Fruit fly (Drosophila melanogaster) whole organism, prepupa: ENCODE results near the gene CG43181.

Source experiments
- CG10631 ChIP-seq: fragments of 200-800 bp; sonication (Bioruptor generic); optimal IDR thresholded peaks from 2 replicates; lab custom pipeline; 2016; ENCODE audit warnings: missing biosample characterization, missing genetic modification characterization
- CG10669 ChIP-seq: fragments of 200-800 bp; sonication (Bioruptor generic); optimal IDR thresholded peaks from 3 replicates; lab custom pipeline; 2018; ENCODE audit warnings: missing biosample characterization, mild to moderate bottlenecking, missing genetic modification characterization, moderate library complexity
- CG11762 ChIP-seq: fragments of 200-800 bp; sonication (Bioruptor generic); optimal IDR thresholded peaks from 3 replicates; lab custom pipeline; 2016; ENCODE audit warnings: missing biosample characterization, missing genetic modification characterization; ENCODE audit not compliant: insufficient read depth
- CG15336 ChIP-seq: fragments of 200-800 bp; sonication (Bioruptor generic); IDR thresholded peaks from 2 replicates; pipeline ENCODE4 v1.3.6; 2022; ENCODE audit warnings: missing biosample characterization, missing genetic modification characterization
- CG3032 ChIP-seq: fragments of 200-800 bp; optimal IDR thresholded peaks from 2 replicates; lab custom pipeline; 2019; ENCODE audit warnings: missing biosample characterization, mild to moderate bottlenecking, missing genetic modification characterization, moderate library complexity
- CG31627 ChIP-seq: fragments of 200-800 bp; sonication (Bioruptor generic); optimal IDR thresholded peaks from 3 replicates; lab custom pipeline; 2016; ENCODE audit warnings: missing biosample characterization, missing genetic modification characterization
- CG3919 ChIP-seq: fragments of 200-800 bp; sonication (Bioruptor generic); optimal IDR thresholded peaks from 3 replicates; lab custom pipeline; 2016; ENCODE audit warnings: missing biosample characterization, missing genetic modification characterization
- CG4318 ChIP-seq: fragments of 200-800 bp; sonication (Bioruptor generic); optimal IDR thresholded peaks from 3 replicates; lab custom pipeline; 2017; ENCODE audit warnings: missing biosample characterization, mild to moderate bottlenecking, missing genetic modification characterization
- CG6276 ChIP-seq: fragments of 200-800 bp; sonication (Bioruptor generic); optimal IDR thresholded peaks from 2 replicates; lab custom pipeline; 2017; ENCODE audit warnings: missing biosample characterization, mild to moderate bottlenecking, missing genetic modification characterization
- CG6808 ChIP-seq: fragments of 200-800 bp; sonication (Bioruptor generic); optimal IDR thresholded peaks from 3 replicates; lab custom pipeline; 2017; ENCODE audit warnings: missing biosample characterization, missing genetic modification characterization, mild to moderate bottlenecking, moderate library complexity, missing genetic modification reagents
- CG6854 ChIP-seq: fragments of 200-800 bp; sonication (Bioruptor generic); optimal IDR thresholded peaks from 2 replicates; lab custom pipeline; 2017; ENCODE audit warnings: missing biosample characterization, mild to moderate bottlenecking, missing genetic modification characterization
- CG7368 ChIP-seq: fragments of 200-800 bp; sonication (Bioruptor generic); optimal IDR thresholded peaks from 3 replicates; lab custom pipeline; 2016; ENCODE audit warnings: missing biosample characterization, missing genetic modification characterization
- CG8119 ChIP-seq: fragments of 200-800 bp; sonication (Bioruptor generic); IDR thresholded peaks from 3 replicates; pipeline ENCODE4 v1.3.6; 2022; ENCODE audit warnings: missing biosample characterization, missing genetic modification characterization
- CG8632 ChIP-seq: fragments of 200-800 bp; sonication (Bioruptor generic); optimal IDR thresholded peaks from 3 replicates; lab custom pipeline; 2016; ENCODE audit warnings: missing biosample characterization, missing genetic modification characterization
- Eip75B ChIP-seq: fragments of 200-800 bp; sonication (Bioruptor generic); optimal IDR thresholded peaks from 3 replicates; lab custom pipeline; 2016; ENCODE audit warnings: missing biosample characterization, missing genetic modification characterization
- Eip78C ChIP-seq: fragments of 200-800 bp; sonication (Bioruptor generic); peaks from one replicate; lab custom pipeline; 2016; ENCODE audit warnings: missing biosample characterization, missing genetic modification characterization
- Eip93F ChIP-seq: fragments of 200-800 bp; sonication (Bioruptor generic); optimal IDR thresholded peaks from 2 replicates; lab custom pipeline; 2016; ENCODE audit warnings: missing biosample characterization, mild to moderate bottlenecking, missing genetic modification characterization
- Ets96B ChIP-seq: fragments of 200-800 bp; optimal IDR thresholded peaks from 2 replicates; lab custom pipeline; 2019; ENCODE audit warnings: missing biosample characterization, mild to moderate bottlenecking, missing genetic modification characterization, moderate library complexity
- Gug ChIP-seq: fragments of 200-800 bp; sonication (Bioruptor generic); IDR thresholded peaks from 2 replicates; pipeline ENCODE4 v1.3.6; 2022; ENCODE audit warnings: missing biosample characterization, missing genetic modification characterization
- Hr39 ChIP-seq: fragments of 200-800 bp; sonication (Bioruptor generic); optimal IDR thresholded peaks from 2 replicates; lab custom pipeline; 2016; ENCODE audit warnings: missing biosample characterization, missing genetic modification characterization
- Lpt ChIP-seq: fragments of 200-800 bp; sonication (Bioruptor generic); optimal IDR thresholded peaks from 3 replicates; lab custom pipeline; 2016; ENCODE audit warnings: missing biosample characterization, missing genetic modification characterization
- OdsH ChIP-seq: fragments of 200-800 bp; sonication (Bioruptor generic); optimal IDR thresholded peaks from 3 replicates; lab custom pipeline; 2016; ENCODE audit warnings: missing biosample characterization, missing genetic modification characterization
- Smox ChIP-seq: fragments of 200-800 bp; sonication (Bioruptor generic); optimal IDR thresholded peaks from 3 replicates; lab custom pipeline; 2016; ENCODE audit warnings: missing biosample characterization, missing genetic modification characterization
- Sox102F ChIP-seq: fragments of 200-800 bp; sonication (Bioruptor generic); optimal IDR thresholded peaks from 2 replicates; lab custom pipeline; 2016; ENCODE audit warnings: missing biosample characterization, mild to moderate bottlenecking, missing genetic modification characterization
- Sox14 ChIP-seq: fragments of 200-800 bp; sonication (Bioruptor generic); optimal IDR thresholded peaks from 3 replicates; lab custom pipeline; 2016; ENCODE audit warnings: missing biosample characterization, missing genetic modification characterization
- Sox15 ChIP-seq: fragments of 200-800 bp; sonication (Bioruptor generic); optimal IDR thresholded peaks from 3 replicates; lab custom pipeline; 2016; ENCODE audit warnings: missing biosample characterization, missing genetic modification characterization
- achi ChIP-seq: fragments of 200-800 bp; sonication (Bioruptor generic); optimal IDR thresholded peaks from 3 replicates; lab custom pipeline; 2016; ENCODE audit warnings: missing biosample characterization, missing genetic modification characterization
- cyc ChIP-seq: fragments of 200-800 bp; sonication (Bioruptor generic); optimal IDR thresholded peaks from 3 replicates; lab custom pipeline; 2016; ENCODE audit warnings: missing biosample characterization, missing genetic modification characterization
- dac ChIP-seq: fragments of 200-800 bp; sonication (Bioruptor generic); optimal IDR thresholded peaks from 2 replicates; lab custom pipeline; 2017; ENCODE audit warnings: missing biosample characterization, mild to moderate bottlenecking, missing genetic modification characterization
- eg ChIP-seq: fragments of 200-800 bp; sonication (Bioruptor generic); IDR thresholded peaks from 3 replicates; pipeline ENCODE4 v1.3.6; 2022; ENCODE audit warnings: missing biosample characterization, missing genetic modification characterization
- esn ChIP-seq: fragments of 200-800 bp; sonication (Bioruptor generic); optimal IDR thresholded peaks from 2 replicates; lab custom pipeline; 2016; ENCODE audit warnings: missing biosample characterization, mild to moderate bottlenecking, missing genetic modification characterization, moderate library complexity
- fd59A ChIP-seq: fragments of 200-800 bp; sonication (Bioruptor generic); optimal IDR thresholded peaks from 2 replicates; lab custom pipeline; 2017; ENCODE audit warnings: missing biosample characterization, mild to moderate bottlenecking, missing genetic modification characterization, missing genetic modification reagents
- fd85E ChIP-seq: fragments of 200-800 bp; sonication (Bioruptor generic); optimal IDR thresholded peaks from 3 replicates; lab custom pipeline; 2016; ENCODE audit warnings: missing biosample characterization, missing genetic modification characterization
- fkh ChIP-seq: fragments of 200-800 bp; sonication (Bioruptor generic); optimal IDR thresholded peaks from 3 replicates; lab custom pipeline; 2017; ENCODE audit warnings: missing biosample characterization, mild to moderate bottlenecking, missing genetic modification characterization, moderate library complexity
- lz ChIP-seq: fragments of 200-800 bp; sonication (Bioruptor generic); optimal IDR thresholded peaks from 3 replicates; lab custom pipeline; 2016; ENCODE audit warnings: missing biosample characterization, missing genetic modification characterization
- pdm3 ChIP-seq: fragments of 200-800 bp; sonication (Bioruptor generic); optimal IDR thresholded peaks from 3 replicates; lab custom pipeline; 2016; ENCODE audit warnings: missing biosample characterization, missing genetic modification characterization
- salr ChIP-seq, 2 experiments: fragments of 200-800 bp; sonication (Bioruptor generic); optimal IDR thresholded peaks; 3 replicates each; lab custom pipeline; 2016 to 2018; ENCODE audit warnings: missing biosample characterization in 2 of 2, missing genetic modification characterization in 2 of 2, mild to moderate bottlenecking in 1 of 2
- spab ChIP-seq: fragments of 200-800 bp; sonication (Bioruptor generic); optimal IDR thresholded peaks from 2 replicates; lab custom pipeline; 2017; ENCODE audit warnings: missing biosample characterization, mild to moderate bottlenecking, missing genetic modification characterization, missing genetic modification reagents
- ss ChIP-seq, 2 experiments: fragments of 200-800 bp; sonication (Bioruptor generic); optimal IDR thresholded peaks; 2 replicates in 1 of 2; 3 replicates in 1 of 2; lab custom pipeline; 2017 to 2018; ENCODE audit warnings: mild to moderate bottlenecking in 2 of 2, missing biosample characterization in 2 of 2, missing genetic modification characterization in 2 of 2, moderate library complexity in 1 of 2
- svp ChIP-seq: fragments of 200-800 bp; sonication (Bioruptor generic); peaks from one replicate; lab custom pipeline; 2016; ENCODE audit warnings: missing biosample characterization, missing genetic modification characterization
- vri ChIP-seq: fragments of 200-800 bp; sonication (Bioruptor generic); optimal IDR thresholded peaks from 3 replicates; lab custom pipeline; 2016; ENCODE audit warnings: missing biosample characterization, mild to moderate bottlenecking, missing genetic modification characterization

The CG43181 gene

DNA sequence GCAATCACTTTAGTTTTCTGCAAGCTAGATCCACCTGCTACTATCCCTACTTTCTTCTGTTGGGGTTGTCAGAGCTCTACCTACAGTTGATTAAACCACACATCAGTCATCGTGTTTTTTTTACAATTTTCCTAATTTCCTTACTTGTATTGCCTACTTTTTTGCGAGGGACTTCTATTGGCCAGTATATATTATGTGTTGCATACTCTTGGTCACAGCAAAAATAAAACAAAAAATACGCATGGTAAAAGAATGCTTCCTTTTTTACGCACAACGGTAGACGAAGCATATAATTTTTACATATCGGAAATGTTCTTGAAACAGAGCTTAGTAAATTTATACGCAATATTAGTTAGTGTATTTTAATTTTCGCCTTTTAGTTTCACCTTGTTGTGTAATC lies 11.1 kb downstream of the CG43181 start (continued):
- TF ChIP-seq svp (GFP tag; lab: Kevin White, UChicago), result no peak
- TF ChIP-seq achi, result peak; percentile 35
- peak; percentile 50 for TF ChIP-seq Eip78C
- peak; percentile 75 for TF ChIP-seq Ets96B (tag; lab: Kevin White, UChicago)
- TF ChIP-seq vri (GFP tag; lab: Kevin White, UChicago), result no peak
- TF ChIP-seq Gug (GFP tag; lab: Robert Waterston, UW), result peak; percentile 72
- TF ChIP-seq CG15336 (GFP tag; lab: Robert Waterston, UW), result peak; percentile 35; the same call in 1 of the 2 replicates
- no peak for TF ChIP-seq Sox15 (GFP tag; lab: Kevin White, UChicago)
- TF ChIP-seq Eip93F (GFP tag; lab: Kevin White, UChicago), result no peak
- peak; percentile 8 for TF ChIP-seq Sox102F (GFP tag; lab: Kevin White, UChicago)
- TF ChIP-seq Eip75B, result peak; percentile 23
- peak; percentile 85 for TF ChIP-seq dac (GFP tag; lab: Kevin White, UChicago)
- peak; percentile 8 for TF ChIP-seq CG3919 (GFP tag; lab: Kevin White, UChicago)
- TF ChIP-seq lz (GFP tag; lab: Kevin White, UChicago), result no peak
- no peak for TF ChIP-seq Smox (GFP tag; lab: Kevin White, UChicago)
- peak; percentile 31 for TF ChIP-seq fd59A (GFP tag; lab: Kevin White, UChicago)
- peak; percentile 35 for TF ChIP-seq CG6276
- peak; percentile 34 to 82 for TF ChIP-seq salr (GFP tag; optimal IDR thresholded peaks at IDR 0.05; lab: Kevin White, UChicago)
- peak in 1 of 2 experiments; percentile 56 for TF ChIP-seq ss (GFP tag; optimal IDR thresholded peaks at IDR 0.05; lab: Kevin White, UChicago)
- no peak for TF ChIP-seq fkh (GFP tag; lab: Kevin White, UChicago)
- peak; percentile 32 for TF ChIP-seq OdsH

dm6 chrX:362073-362674 lies 11.8 kb downstream of the CG43181 start:
- TF ChIP-seq Eip78C (peak; percentile 8), esn (GFP tag; lab: Kevin White, UChicago) (peak; percentile 12), cyc (no peak), CG10669 (GFP tag; lab: Kevin White, UChicago) (no peak), lz (GFP tag; lab: Kevin White, UChicago) (no peak), pdm3 (GFP tag; lab: Kevin White, UChicago) (no peak), CG6854 (GFP tag; lab: Kevin White, UChicago) (no peak), CG4318 (GFP tag; lab: Kevin White, UChicago) (no peak), CG11762 (GFP tag; lab: Kevin White, UChicago) (no peak), salr (GFP tag; optimal IDR thresholded peaks at IDR 0.05; lab: Kevin White, UChicago) (no peak), svp (GFP tag; lab: Kevin White, UChicago) (peak; percentile 57), Smox (GFP tag; lab: Kevin White, UChicago) (no peak), CG3032 (no peak), fd85E (GFP tag; lab: Kevin White, UChicago) (no peak), Sox14 (GFP tag; lab: Kevin White, UChicago) (no peak), ss (GFP tag; optimal IDR thresholded peaks at IDR 0.05; lab: Kevin White, UChicago) (no peak), CG31627 (GFP tag; lab: Kevin White, UChicago) (no peak), CG7368 (GFP tag; lab: Kevin White, UChicago) (no peak), OdsH (no peak), CG8119 (no peak), fkh (GFP tag; lab: Kevin White, UChicago) (peak; percentile 42), CG6808 (no peak), CG15336 (GFP tag; lab: Robert Waterston, UW) (no peak), Hr39 (no peak), spab (GFP tag; lab: Kevin White, UChicago) (no peak), Ets96B (tag; lab: Kevin White, UChicago) (no peak), CG10631 (no peak), Eip93F (GFP tag; lab: Kevin White, UChicago) (no peak), Lpt (GFP tag; lab: Kevin White, UChicago) (no peak), eg (GFP tag; lab: Robert Waterston, UW) (no peak), CG8632 (GFP tag; lab: Kevin White, UChicago) (no peak)
